Fruit fly (Drosophila melanogaster) whole organism, larva: ENCODE results near the gene tzn.

Experiments used
- noc ChIP-seq: fragments of 200-800 bp; sonication (Bioruptor generic); optimal IDR thresholded peaks from 3 replicates; lab custom pipeline; 2019; ENCODE audit warnings: missing biosample characterization, mild to moderate bottlenecking, missing genetic modification characterization, moderate library complexity

The tzn gene

DNA sequence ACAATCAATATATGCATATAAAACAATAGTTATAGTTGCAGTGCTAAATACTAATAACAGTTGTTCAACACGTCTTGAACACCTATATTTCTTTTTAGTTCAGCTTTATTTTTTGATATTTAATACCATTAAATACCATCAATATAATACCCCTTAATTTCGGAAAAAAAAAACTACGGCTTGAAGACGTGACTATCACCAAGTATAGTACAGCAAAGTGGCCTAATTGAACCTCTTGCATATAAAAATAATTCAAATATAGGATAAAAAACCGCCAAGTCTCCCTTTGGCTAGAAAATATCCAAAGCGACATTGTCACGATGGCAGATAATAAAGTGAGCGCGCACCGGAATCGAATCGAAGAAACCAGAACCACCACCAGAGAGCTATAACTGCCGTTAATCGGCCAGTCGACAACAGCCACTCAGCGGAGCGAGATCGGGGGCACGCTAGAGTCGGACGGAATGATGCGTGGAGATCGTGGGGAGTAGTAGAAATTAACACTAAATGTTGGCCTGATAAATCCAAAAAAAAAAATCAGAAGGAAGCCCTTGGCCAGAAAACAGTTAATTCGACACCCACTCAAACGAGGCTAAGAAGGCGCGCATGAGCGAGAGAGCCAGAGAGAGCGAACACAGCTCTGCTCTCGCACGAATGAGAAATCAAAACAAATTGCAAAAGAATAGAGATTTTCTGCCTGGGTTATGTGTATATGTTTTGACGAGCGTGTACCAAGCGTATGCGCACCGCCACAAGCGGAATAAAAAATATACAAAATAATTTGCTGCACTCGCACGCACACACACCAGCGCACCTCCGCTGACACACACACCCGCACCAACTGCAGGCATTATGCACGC, 13.4 kb upstream of the tzn start:
- TF ChIP-seq noc = peak; percentile 66

dm6 chr3L:20785742-20786427, 12.6 kb upstream of the tzn start, which contains the start of gene Pcif1:
TSS of gene Pcif1 (minus strand) at chr3L:20786197.
- no peak for TF ChIP-seq noc

DNA sequence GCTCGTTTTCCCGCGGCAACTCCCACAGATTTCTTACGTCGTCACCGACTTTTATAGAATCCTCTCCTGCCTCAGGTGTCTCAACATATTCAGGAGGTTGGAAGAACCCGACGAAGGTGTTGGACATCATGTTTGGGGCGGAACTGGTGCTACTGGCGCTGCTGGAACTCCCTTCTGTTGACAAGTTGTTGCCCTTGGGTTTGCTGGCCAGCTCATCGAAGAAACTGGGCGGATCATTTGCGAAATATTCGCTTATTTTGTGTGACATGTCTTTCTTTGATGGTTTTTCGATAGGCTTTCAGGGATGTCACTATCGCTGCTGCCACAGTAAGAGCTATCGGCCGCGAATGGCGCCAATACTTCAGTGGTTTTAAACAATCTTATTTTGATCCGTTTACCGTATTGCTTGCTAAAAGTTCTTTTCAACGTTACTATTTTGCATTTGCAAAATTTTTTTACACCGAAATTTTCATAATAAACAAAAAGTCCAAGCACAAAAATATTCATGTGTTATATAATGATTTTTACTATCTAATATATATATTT, 10.5 kb upstream of the tzn start, which contains the start of gene CG11396:
Gene CG11396, minus strand, starts transcription at position 303 of the 546 bp plus-strand sequence.
- TF ChIP-seq noc = no peak

- TF ChIP-seq noc = no peak
These were observed 9.1 kb upstream of the tzn start for dm6 chr3L:20789299-20789698.

DNA sequence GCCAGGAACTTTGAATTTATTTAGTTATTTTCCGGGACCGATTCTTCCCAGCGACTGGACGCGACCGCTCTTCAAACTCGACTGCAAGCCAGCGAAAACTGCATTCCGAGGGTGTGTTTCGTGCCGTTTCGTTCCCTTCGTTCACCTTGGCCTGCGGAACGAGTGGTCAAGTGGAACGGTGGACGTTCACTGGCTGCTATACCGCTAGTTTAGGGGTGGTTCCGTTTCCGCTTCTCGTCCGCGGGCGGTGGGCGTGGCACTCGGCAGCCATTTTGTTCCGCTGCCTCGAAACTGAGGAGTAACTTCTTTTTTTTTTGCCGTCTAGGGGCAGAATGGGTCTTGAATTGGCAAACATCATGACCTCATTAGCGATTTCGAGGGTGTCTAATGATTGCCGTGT, 5.8 kb upstream of the tzn start, which contains the start of gene Six4:
Gene Six4, minus strand, starts transcription at position 85 of the 400 bp plus-strand sequence.
- no peak for TF ChIP-seq noc

- TF ChIP-seq noc = no peak
These were observed 1.7 kb upstream of the tzn start for dm6 chr3L:20796757-20797156.

DNA sequence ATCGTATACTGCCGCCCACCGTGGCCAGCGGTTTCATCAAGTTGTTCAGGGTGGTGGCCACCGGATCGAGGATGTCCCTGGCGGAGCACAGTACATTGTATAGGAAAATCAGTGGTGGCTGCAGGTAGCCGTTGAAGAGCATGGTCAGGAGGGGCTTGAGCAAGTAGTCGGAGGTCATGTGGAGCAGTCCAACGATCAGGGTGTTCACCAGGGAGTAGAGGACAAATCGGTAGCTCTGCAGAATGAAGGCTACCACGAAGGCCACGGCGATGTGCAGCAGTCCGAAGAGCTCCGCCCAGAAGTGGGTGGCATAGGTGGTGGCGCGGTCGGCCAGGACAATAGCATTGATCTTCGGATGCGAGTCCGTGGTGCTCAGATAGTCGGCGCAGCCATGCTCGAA, 1.1 kb upstream of the tzn start:
- TF ChIP-seq noc = no peak

DNA sequence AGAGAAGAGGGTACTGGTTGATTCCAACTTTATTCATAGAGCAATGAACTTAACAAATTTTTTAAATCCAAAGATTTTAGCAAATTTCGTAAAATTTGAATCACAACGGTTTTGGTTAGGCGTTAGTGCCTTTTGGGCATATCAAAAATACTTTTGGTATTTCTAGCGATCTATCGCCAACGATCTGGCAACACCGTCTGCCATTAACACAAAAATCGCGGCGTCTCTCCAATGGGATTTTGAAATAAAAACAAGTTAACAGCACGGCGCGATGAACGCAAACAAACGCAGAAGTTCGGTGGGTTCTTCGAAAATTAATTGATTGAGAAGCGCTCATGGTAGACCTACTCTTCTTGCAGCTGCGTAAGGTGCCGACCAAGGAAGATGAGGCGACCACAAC, 1.8 kb downstream of the tzn start, which contains the start of gene Spc105R:
Gene Spc105R, plus strand, starts transcription at position 203 of the 400 bp plus-strand sequence.
- no peak for TF ChIP-seq noc

DNA sequence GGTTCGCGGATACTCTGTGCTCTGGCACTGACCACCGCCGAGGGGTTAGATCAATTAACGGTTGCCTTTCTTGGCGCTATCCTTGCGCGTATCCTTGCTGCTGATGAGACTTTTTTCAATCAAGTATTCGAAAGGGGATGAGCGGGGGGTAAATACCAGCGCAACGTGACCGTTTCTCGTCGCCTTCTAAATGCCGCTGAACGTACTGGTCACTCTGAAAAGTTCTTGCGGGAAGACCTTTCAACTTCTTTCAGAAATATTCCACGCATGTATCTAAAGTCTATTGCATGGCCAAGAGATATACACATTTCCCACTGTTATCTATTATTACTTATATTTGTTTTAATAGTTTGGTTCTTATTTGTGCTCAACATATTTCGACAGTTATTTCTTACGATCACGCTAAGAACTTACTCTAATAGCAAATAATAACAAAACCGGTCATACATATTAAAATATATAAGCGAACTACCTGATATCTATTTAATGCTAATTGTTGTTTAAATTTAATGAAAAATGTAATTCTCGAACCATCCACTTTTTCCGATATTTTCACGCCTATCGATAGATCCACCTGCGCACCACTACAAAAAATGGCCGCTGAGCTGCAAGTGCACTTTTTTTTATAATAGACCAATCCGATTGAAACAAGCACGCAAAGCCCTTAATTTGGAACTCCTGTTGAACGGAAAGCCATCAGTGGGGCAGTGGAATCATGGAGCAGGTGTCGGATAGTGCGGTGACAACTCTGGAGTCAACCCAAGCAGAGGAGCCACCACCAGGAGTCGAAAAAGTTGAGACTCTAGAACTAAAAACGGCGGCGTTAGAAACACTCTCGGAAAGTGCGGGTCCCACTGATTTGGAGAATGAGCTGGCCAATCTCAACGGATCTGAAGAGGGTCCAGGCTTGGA, 10.9 kb downstream of the tzn start, which contains the start of the genes CG3634 and HIPP1:
Gene CG3634, minus strand, starts transcription at position 185 of the 912 bp plus-strand sequence.
Gene HIPP1, plus strand, starts transcription at position 582 of the 912 bp plus-strand sequence.
- TF ChIP-seq noc = no peak

DNA sequence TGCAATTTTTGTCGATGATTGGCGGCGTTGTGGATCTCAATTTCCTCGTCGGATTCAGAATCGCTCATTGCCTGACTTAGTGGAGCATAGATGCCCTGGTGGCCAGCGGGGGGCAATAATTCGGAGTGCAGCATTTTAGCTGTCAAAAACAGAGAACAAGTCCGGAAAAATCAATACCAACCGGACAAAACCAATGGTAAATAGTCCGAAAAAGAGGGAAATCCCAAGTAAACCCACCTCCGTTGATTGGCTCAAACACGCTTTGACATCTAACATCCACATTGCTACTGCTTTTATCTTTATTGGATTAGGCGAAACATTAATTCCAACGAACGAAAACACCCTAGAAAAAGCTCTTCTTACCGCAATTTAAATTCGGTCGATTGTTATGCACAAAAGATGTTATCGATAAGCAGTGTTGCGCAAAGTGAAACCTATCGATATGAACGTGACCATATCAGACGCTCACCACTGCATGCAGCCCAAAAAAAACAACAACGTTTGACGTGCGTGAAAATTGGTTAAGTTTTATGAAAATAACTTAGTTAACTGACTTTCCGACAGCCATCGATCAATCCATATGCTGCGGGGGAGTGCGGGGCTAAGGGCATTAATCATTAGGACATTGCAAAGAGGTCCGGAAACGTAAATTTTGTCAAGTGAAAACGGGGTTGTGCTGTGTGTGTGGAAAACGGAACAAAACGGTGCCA, 17.4 kb downstream of the tzn start, which contains the start of the genes CG3618 and Pka-R1:
Gene CG3618, minus strand, starts transcription at position 410 of the 710 bp plus-strand sequence.
Gene Pka-R1, plus strand, starts transcription at position 453 of the 710 bp plus-strand sequence.
- no peak for TF ChIP-seq noc

DNA sequence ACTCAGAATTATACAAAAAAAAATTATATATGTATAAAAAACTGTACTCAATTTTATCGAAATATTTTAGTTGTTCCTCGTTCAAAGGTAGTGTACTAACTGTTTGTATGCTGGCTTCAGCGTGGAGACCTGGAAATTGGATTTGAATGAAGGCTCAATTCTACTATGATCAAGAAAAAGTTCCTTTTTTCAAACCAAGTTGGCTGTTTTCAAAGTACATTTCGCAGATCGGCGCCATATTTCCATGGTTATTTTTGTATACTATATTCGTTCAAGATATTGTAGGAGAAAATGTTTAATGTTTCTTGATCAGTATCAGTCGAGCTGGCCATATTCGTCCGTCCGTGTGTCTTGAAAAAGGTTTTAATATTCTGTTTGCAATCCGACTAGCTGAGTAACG, 19.5 kb downstream of the tzn start, which contains the start of gene Mst77F:
Gene Mst77F, minus strand, starts transcription at position 101 of the 400 bp plus-strand sequence.
- TF ChIP-seq noc = no peak

dm6 chr3L:20823206-20823803, 24.9 kb downstream of the tzn start:
- TF ChIP-seq noc = no peak

DNA sequence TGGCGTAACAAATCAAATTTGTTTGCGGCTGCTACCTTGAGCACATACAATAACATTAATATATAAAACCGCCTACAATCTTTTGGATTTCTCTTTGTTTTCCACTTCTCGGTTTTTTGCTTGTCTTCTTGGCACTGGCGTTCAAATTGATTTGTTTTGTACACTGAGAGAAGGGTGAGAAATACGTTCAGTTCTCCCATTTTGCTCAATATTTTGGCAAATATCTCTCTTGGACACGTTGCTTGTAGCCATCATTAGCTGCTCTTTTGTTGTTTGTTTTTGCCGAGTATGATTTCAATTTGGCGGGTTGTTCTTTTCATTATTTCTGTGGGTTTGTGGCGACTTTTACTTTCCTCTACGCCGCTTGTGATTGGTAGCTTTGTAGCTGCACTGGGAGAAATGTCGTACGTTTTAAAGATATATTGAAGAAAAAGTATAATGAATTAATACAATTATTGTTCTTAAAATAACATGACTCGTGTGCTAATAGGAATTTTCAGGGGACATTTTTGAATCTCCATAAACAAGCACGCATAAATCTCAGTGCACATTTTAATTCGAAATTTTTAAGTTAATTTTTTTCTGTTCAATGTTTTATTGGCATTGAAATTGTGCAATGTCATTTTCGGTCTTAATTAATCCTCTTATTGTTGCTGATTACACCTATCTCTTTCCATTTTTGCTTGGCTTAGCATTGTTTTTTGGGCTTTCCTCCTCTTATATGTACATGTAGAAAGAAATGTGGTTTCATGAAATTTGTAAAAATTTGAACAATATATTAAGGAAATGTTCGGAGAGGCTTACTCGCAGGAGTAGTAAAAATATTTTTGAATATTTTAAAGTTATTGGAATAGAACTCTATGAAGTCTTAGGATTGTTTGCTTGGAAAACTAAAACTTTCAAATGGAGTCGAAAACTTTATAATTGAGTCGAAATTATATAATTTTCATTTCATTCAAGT, 28.8 kb downstream of the tzn start:
- TF ChIP-seq noc = peak; percentile 43
